Worm (Caenorhabditis elegans): ENCODE results near the gene F36H12.10.

ce11 chrIV:5288932-5289331, 34.4 kb upstream of the F36H12.10 start:
- no peak for TF ChIP-seq K02D7.2 (tag; optimal IDR thresholded peaks at IDR 0.05)
- no peak for TF ChIP-seq ceh-19 (GFP tag; optimal IDR thresholded peaks at IDR 0.05)
- no peak for TF ChIP-seq dmd-4 (tag; optimal IDR thresholded peaks at IDR 0.05; ENCODE audit: borderline replicate concordance)
- no peak for TF ChIP-seq sox-4 (tag; optimal IDR thresholded peaks at IDR 0.05)
- no peak for TF ChIP-seq lin-11 (tag; optimal IDR thresholded peaks at IDR 0.05)

All from whole organism, late embryonic.